Fruit fly (Drosophila melanogaster) whole organism: ENCODE data around the gene rg.

Source experiments
- CG8478 ChIP-seq: fragments of >200 bp; optimal IDR thresholded peaks from 2 replicates; lab custom pipeline; 2018; ENCODE audit warnings: inconsistent platforms
- Dll ChIP-seq: fragments of >200 bp; optimal IDR thresholded peaks from 2 replicates; lab custom pipeline; 2017
- EcR ChIP-seq, 2 experiments: fragments of >200 bp; optimal IDR thresholded peaks; 2 replicates each; lab custom pipeline; 2017; ENCODE audit warnings: missing biosample characterization in 2 of 2, missing genetic modification characterization in 2 of 2, missing genetic modification reagents in 2 of 2
- pan ChIP-seq: fragments of >200 bp; optimal IDR thresholded peaks from 2 replicates; lab custom pipeline; 2017
- psq ChIP-seq: fragments of >200 bp; optimal IDR thresholded peaks from 2 replicates; lab custom pipeline; 2017
- usp ChIP-seq: fragments of >200 bp; optimal IDR thresholded peaks from 2 replicates; lab custom pipeline; 2017; ENCODE audit warnings: missing biosample characterization, missing genetic modification characterization, mixed read lengths

rg gene

DNA sequence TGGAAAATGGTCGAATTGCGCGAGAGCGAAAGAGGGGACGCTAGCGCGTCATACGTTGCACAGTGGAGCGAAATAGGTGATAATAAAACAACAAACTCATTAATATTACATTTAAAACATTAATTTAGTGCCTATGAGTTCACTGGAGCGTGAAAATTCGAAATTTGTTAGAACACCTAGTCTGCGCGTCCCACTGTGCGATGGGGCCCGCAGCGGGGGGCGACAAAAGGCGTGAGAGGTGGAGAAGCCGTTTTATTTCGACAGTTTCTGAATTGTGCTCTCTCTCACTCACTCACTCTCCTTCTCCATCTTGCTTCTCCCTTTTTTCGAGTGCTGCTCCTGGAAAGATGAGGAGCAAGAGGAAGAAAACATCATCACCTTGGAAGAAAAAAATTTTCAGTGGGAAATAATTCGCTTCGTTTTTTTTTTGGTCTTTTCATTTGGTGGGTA is 1.9 kb upstream of the rg start:
- TF ChIP-seq usp (no peak), Dll (peak; percentile 43), CG8478 (lab: Kevin White, UChicago) (peak; percentile 11)

DNA sequence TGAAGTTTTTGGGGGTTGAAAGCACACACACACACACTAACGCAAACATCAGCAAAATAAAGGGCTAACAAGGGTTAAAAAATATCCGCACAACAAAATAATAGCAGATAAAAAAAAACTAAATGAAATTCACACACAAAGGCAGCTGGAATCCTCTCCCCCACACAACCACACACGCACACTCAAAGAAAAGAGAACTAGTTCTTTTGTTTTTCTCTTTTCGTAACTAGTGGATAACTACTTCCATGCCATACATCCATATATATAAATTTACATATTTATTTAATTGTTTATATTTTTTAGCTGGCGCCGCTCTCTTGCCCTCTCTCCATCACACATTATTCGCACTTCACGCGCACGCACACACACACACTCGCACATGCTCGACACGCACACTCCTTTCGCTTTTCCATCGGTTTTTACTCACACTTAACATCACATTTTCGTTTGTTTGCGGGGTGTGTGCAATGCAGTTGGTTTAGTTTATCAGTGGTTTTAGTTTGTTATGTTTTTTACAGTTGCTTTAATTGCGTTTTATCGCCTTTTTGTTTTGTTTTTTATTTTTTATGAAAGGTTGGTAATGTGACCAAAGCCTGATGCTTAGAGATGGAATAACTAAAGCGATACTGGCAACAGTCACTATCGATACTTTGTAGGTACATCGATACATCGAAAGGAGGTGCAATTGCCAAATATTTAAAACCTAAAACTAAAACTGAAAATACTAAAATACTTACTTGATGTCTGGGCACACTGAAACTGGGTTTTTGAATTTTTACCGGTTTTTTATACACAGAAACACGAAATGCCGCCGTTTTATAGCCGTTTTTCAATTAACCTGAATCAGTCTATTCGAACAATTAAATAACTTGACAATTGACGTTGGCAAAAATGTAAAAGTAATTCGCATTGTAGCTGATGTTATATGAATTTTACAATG is 1.1 kb upstream of the rg start, which contains the start of gene CG32767:
CG32767 (minus strand) TSS at position 623 of the 940 bp plus-strand sequence.
- TF ChIP-seq CG8478 (lab: Kevin White, UChicago) (no peak), EcR (GFP tag; optimal IDR thresholded peaks at IDR 0.05; lab: Kevin White, UChicago) (no peak), usp (no peak), pan (lab: Kevin White, UChicago) (no peak)

DNA sequence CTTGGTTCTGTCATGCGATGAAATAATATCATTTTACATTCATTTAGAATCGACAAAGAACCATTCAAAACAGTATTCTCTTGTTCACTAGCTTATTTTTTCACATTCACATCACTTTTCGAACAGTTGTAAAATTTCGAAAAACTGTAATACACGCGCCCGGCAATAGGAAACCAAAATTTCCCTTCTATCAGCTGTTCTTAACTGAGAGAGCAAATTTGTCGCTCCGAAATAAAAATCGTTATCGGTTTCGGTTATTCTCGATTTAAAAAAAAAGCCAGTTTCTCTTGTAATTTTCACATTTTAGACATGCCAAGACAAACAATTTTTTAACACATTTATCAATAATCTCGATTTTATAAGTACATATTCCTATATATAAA is 482 bp upstream of the rg start:
- TF ChIP-seq EcR (GFP tag; optimal IDR thresholded peaks at IDR 0.05; lab: Kevin White, UChicago) (no peak), pan (lab: Kevin White, UChicago) (no peak), Dll (no peak), CG8478 (lab: Kevin White, UChicago) (no peak), usp (no peak), psq (lab: Kevin White, UChicago) (no peak)

DNA sequence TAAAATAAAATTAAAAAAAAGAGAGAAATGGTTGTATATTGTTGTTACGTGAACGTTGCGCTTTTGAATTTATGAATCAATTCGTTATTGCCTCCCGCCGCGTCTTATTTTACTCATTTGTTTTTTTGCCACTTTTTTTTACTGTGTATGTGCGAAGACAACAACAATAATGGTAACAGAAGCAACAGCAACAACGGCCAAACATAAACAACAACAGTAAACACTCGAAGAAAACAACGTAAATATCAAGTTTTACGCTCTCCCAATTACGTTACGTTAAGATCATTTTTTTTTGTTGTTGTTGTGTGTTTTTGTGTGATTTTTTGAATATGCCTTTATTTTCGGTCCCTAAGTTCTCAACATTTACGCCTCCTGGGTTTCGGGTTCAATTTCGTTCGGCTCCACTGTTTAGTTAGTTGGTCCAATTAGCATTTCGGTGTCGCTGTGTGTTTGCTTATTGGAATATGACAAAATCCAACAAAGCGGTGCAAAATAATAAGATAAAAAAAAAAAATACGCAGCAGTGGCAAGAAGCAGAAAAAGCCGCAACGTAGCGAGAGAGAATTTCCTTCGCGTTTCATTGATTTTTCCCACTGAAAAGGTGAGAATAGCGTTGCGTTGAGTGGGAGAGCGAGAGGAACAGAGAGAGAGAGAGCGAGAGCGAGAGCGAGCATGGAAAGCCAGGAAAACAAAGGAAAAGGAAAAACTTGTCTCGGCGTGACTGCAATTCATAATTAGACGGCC is 577 bp downstream of the rg start:
- TF ChIP-seq Dll (peak; percentile 87), CG8478 (lab: Kevin White, UChicago) (no peak), usp (no peak)

DNA sequence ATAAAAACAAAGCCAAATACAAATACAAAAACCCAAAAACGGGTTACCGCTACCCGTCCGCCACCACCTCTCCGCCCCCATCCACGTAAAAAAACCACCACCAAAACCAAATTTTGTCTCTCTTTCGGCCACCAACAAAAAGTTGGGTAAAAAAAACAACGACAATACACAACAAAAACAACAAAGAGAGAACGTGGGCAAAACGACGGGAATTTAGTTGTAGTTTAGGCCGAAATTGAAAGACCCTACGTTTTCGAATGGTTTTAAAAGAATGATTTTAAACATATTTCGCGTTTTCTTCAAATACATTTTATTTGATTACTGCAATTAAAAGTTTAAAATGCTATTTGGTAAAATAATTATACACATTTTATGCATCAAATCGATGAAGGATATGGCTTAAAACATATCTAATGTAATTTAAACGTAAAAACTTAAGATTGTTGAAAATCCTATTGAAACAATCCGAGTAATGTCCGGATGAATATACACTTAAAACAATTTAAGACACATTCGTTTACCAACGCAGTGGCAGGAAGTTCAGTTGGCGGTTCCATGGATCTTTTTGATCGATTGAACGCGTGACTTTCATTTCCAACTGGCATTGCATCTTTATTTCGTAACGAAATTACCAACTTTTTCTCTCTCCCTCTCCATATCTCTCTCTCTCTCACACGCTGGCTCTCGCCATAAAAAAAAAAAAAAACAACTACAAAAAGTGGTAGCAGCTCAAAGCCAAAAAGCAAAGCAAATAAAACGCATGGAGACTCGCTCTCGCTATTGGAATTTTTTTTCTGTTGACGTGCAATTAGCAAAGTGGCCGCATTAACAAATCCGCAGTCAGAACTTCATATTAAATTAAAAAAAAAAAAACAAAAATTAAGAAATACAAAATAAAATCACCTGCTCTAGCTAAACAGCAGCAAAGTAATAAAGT is 1.4 kb downstream of the rg start:
- TF ChIP-seq pan (lab: Kevin White, UChicago) (no peak), usp (no peak), EcR (GFP tag; optimal IDR thresholded peaks at IDR 0.05; lab: Kevin White, UChicago) (no peak), psq (lab: Kevin White, UChicago) (no peak), CG8478 (lab: Kevin White, UChicago) (no peak), Dll (no peak)

DNA sequence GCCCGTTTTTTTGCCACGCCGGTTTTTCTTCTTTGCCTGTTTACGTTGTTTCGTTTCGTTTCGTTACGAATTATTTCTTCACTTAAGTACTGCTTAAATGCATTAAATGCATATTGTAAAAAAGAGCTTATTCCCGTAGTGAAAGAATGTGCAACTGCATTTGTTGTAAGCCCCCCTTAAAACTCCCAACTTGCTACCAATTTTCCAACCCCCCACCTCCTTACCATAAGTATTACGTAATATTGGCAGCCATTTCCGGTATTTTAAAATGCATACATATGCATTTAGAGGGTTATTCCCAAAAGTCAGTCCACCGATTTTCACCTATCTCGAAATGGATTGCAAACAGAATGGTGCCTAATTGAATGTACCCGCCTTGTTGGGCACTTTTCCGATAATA is 2.2 kb downstream of the rg start:
- TF ChIP-seq EcR (GFP tag; optimal IDR thresholded peaks at IDR 0.05; lab: Kevin White, UChicago), result no peak
- TF ChIP-seq Dll, result no peak
- TF ChIP-seq psq (lab: Kevin White, UChicago), result no peak
- TF ChIP-seq CG8478 (lab: Kevin White, UChicago), result no peak
- TF ChIP-seq usp, result no peak
- no peak for TF ChIP-seq pan (lab: Kevin White, UChicago)

DNA sequence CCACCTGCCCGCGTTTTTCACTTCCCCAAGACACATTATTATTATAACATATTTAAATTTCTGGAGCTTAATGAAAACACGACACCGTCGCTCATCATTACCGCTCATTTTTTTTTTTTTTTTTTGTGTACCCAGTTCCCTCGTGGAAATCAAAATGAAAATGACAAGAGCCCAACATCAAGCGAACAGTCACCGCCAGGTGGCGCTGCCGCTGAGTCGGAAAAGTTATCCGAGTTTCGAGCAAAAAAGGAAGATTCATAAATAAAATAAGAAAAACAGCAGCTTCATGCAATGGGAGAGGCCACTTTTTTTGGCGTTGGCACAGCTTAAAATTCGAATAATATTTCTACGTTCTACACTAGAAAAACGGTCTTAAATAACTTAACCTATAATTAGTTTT is 5.6 kb downstream of the rg start:
- no peak for TF ChIP-seq Dll
- TF ChIP-seq EcR (GFP tag; optimal IDR thresholded peaks at IDR 0.05; lab: Kevin White, UChicago), result no peak
- no peak for TF ChIP-seq psq (lab: Kevin White, UChicago)
- TF ChIP-seq pan (lab: Kevin White, UChicago), result no peak
- TF ChIP-seq usp, result no peak

DNA sequence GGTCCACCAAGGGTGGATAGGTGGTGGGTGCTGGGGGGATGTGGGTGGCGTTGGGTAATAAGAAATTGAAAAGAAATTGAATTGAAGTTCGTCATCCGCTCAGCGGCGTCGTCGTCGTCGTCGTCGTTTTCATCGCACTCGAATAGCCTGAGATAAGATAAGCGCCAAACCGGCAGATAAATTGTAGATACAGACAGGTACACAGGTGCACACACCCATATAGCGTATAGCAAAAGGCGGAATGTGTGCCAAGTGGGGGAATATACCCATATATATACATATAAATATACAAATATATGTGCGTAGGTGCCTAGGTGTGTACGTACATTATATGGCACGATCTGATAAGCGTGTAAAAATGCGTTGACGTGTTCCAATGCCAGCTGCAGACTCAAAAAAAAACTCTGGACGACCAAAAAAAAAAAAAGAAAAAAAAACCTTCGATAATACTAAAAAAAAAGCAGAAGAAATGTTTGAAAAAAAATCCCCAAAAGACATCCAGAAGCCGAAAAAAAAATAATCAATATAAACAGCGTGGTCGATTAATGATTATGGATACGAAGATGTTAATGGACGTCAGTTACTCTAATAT is 6.3 kb downstream of the rg start:
- TF ChIP-seq CG8478 (lab: Kevin White, UChicago) (no peak), Dll (no peak), usp (no peak), psq (lab: Kevin White, UChicago) (no peak), pan (lab: Kevin White, UChicago) (no peak), EcR (GFP tag; optimal IDR thresholded peaks at IDR 0.05; lab: Kevin White, UChicago) (no peak)

DNA sequence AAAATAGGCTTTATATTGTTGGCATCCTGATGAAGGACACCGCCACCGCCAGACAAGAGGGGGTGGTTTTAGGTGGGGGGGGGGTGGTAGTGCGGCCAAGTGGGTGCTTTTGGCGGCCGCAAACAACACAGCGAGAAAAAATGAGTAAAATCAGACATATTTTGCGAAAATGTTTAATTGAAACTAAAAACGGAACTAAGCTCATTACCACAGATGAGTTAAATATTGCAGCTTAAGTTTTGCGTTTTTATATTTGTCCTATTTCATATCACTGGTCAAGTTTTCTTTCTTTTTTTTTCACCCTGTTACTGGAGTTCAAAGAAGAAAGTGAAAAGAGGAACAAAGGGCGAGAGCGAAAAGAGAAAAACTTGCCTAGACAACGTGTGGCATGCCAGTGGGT is 8.4 kb downstream of the rg start:
- TF ChIP-seq pan (lab: Kevin White, UChicago) (no peak), Dll (no peak)

DNA sequence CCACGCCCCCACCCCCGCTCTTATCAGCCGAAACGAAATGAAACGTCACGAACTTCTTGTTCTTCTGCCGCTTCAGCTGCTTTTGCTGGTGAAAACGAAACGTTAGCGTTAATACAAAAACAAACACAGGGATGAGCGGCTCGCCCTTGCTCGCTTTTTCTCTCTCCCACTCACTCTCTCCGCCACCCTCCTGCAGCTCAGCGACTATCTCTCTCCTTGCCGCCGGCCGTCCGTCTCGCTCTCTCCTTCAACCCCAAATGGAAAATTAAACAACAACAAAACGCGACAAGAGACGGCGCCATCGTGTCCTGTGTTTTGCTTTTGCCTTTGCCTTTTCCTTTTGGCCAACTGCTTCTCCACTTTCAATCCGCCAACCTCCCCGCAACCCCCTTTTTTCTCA is 8.8 kb downstream of the rg start:
- TF ChIP-seq CG8478 (lab: Kevin White, UChicago), result no peak
- TF ChIP-seq EcR (GFP tag; optimal IDR thresholded peaks at IDR 0.05; lab: Kevin White, UChicago), result no peak
- no peak for TF ChIP-seq pan (lab: Kevin White, UChicago)
- no peak for TF ChIP-seq Dll
- TF ChIP-seq psq (lab: Kevin White, UChicago), result no peak
- no peak for TF ChIP-seq usp

DNA sequence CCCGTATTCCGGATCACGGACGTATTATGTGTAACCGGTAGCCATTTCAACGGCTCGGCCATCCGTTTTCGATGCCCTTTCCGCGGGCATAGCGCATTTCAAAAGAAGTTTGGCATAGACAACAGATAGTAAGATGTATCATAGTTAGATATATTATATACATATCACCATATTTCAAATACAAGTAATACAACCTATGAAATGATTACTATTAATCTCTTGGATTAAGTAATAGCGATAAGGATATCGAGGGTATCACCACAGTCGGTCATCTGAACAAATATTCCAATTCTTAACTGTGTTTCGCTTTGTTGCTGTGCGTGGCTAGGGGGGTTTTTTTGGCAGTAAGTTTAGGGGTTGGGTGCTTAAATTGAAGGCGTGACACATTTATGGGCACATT is 10.1 kb downstream of the rg start:
- TF ChIP-seq EcR (GFP tag; optimal IDR thresholded peaks at IDR 0.05; lab: Kevin White, UChicago), result no peak
- no peak for TF ChIP-seq usp
- TF ChIP-seq psq (lab: Kevin White, UChicago), result no peak
- no peak for TF ChIP-seq CG8478 (lab: Kevin White, UChicago)
- no peak for TF ChIP-seq Dll
- no peak for TF ChIP-seq pan (lab: Kevin White, UChicago)
